Worm (Caenorhabditis elegans) whole organism, young adult: ENCODE measurements around the gene K02C4.5.
A peak's percentile ranks its signal among the peaks of the same experiment; 100 is the strongest.

ENCODE experiments used
- B0035.1 ChIP-seq: sonication (generic microtip); optimal IDR thresholded peaks from 2 replicates; lab custom pipeline; 2016; ENCODE audit warnings: missing genetic modification characterization, mild to moderate bottlenecking, missing compliant biosample characterization, missing genotype, missing genetic modification reagents
- B0261.1 ChIP-seq: sonication (generic microtip); optimal IDR thresholded peaks from 2 replicates; lab custom pipeline; 2016; ENCODE audit warnings: mild to moderate bottlenecking, missing genetic modification characterization, moderate library complexity, missing compliant biosample characterization
- B0336.3 ChIP-seq: fragments of 200-800 bp; sonication (Bioruptor generic); IDR thresholded peaks from 2 replicates; pipeline ENCODE4 v1.3.6; 2022; ENCODE audit warnings: missing genetic modification characterization, missing compliant biosample characterization
- C06A6.2 ChIP-seq: fragments of 200-800 bp; sonication (Bioruptor generic); conservative IDR thresholded peaks from 2 replicates; pipeline ENCODE4 v1.3.6; 2022; ENCODE audit warnings: missing genetic modification characterization, missing compliant biosample characterization
- F10E7.11 ChIP-seq: sonication (generic microtip); optimal IDR thresholded peaks from 2 replicates; lab custom pipeline; 2017; ENCODE audit warnings: mild to moderate bottlenecking, missing genetic modification characterization, moderate library complexity, missing compliant biosample characterization
- F33H1.4 ChIP-seq: fragments of 200-800 bp; sonication (Bioruptor generic); IDR thresholded peaks from 2 replicates; pipeline ENCODE4 v1.3.6; 2022; ENCODE audit warnings: missing genetic modification reagents, missing genetic modification characterization, missing compliant biosample characterization
- F37B4.10 ChIP-seq: fragments of 200-800 bp; sonication (Bioruptor generic); IDR thresholded peaks from 2 replicates; pipeline ENCODE4 v1.3.6; 2022; ENCODE audit warnings: missing genetic modification characterization, missing compliant biosample characterization
- F39B2.1 ChIP-seq: fragments of 200-800 bp; sonication (Bioruptor generic); IDR thresholded peaks from 2 replicates; pipeline ENCODE4 v1.3.6; 2022; ENCODE audit warnings: missing genetic modification reagents, missing genetic modification characterization, missing compliant biosample characterization
- F52B5.7 ChIP-seq: sonication (generic microtip); optimal IDR thresholded peaks from 2 replicates; lab custom pipeline; 2016; ENCODE audit warnings: mild to moderate bottlenecking, missing genetic modification characterization, missing compliant biosample characterization
- F57A8.1 ChIP-seq: fragments of 200-800 bp; sonication (Bioruptor generic); optimal IDR thresholded peaks from 2 replicates; lab custom pipeline; 2018; ENCODE audit warnings: mild to moderate bottlenecking, missing genetic modification characterization, moderate library complexity, missing compliant biosample characterization
- K11D2.4 ChIP-seq: fragments of 200-800 bp; sonication (Bioruptor generic); IDR thresholded peaks from 2 replicates; pipeline ENCODE4 v1.3.6; 2022; ENCODE audit warnings: missing genetic modification reagents, missing genetic modification characterization, missing compliant biosample characterization
- T07F8.4 ChIP-seq: sonication (generic microtip); optimal IDR thresholded peaks from 2 replicates; lab custom pipeline; 2016; ENCODE audit warnings: mild to moderate bottlenecking, missing genetic modification characterization, moderate library complexity, missing compliant biosample characterization
- akir-1 ChIP-seq: fragments of 200-800 bp; sonication (Bioruptor generic); optimal IDR thresholded peaks from 2 replicates; lab custom pipeline; 2018; ENCODE audit warnings: mild to moderate bottlenecking, missing genetic modification characterization, moderate library complexity, missing compliant biosample characterization
- aptf-2 ChIP-seq: fragments of 200-800 bp; sonication (Bioruptor generic); conservative IDR thresholded peaks from 2 replicates; pipeline ENCODE4 v1.3.6; 2022; ENCODE audit warnings: missing genetic modification reagents, missing genetic modification characterization, missing compliant biosample characterization
- bed-1 ChIP-seq: fragments of 200-800 bp; sonication (Bioruptor generic); IDR thresholded peaks from 2 replicates; pipeline ENCODE4 v1.3.6; 2022; ENCODE audit warnings: missing genetic modification reagents, missing genetic modification characterization, missing compliant biosample characterization
- bed-2 ChIP-seq: fragments of 200-800 bp; sonication (Bioruptor generic); IDR thresholded peaks from 2 replicates; pipeline ENCODE4 v1.3.6; 2022; ENCODE audit warnings: missing genetic modification reagents, missing genetic modification characterization, missing compliant biosample characterization
- cebp-2 ChIP-seq: fragments of 200-800 bp; sonication (Bioruptor generic); IDR thresholded peaks from 2 replicates; pipeline ENCODE4 v1.3.6; 2022; ENCODE audit warnings: missing genetic modification characterization, missing compliant biosample characterization
- chd-7 ChIP-seq: sonication (generic microtip); optimal IDR thresholded peaks from 2 replicates; lab custom pipeline; 2016; ENCODE audit warnings: mild to moderate bottlenecking, missing genetic modification characterization, moderate library complexity, missing compliant biosample characterization
- ekl-4 ChIP-seq: fragments of 200-800 bp; sonication (Bioruptor generic); IDR thresholded peaks from 2 replicates; pipeline ENCODE4 v1.3.6; 2022; ENCODE audit warnings: missing genetic modification reagents, missing genetic modification characterization, missing compliant biosample characterization
- gei-17 ChIP-seq: fragments of 200-800 bp; sonication (Bioruptor generic); optimal IDR thresholded peaks from 2 replicates; lab custom pipeline; 2018; ENCODE audit warnings: mild to moderate bottlenecking, missing genetic modification characterization, missing compliant biosample characterization
- hmg-1.2 ChIP-seq: fragments of 200-800 bp; sonication (Bioruptor generic); IDR thresholded peaks from 2 replicates; pipeline ENCODE4 v1.3.6; 2022; ENCODE audit warnings: missing genetic modification reagents, missing genetic modification characterization, missing compliant biosample characterization
- hmg-20 ChIP-seq: fragments of 200-800 bp; sonication (Bioruptor generic); IDR thresholded peaks from 2 replicates; pipeline ENCODE4 v1.3.6; 2022; ENCODE audit warnings: missing genetic modification reagents, missing genetic modification characterization, missing compliant biosample characterization
- lag-1 ChIP-seq: fragments of 200-800 bp; sonication (Bioruptor generic); IDR thresholded peaks from 2 replicates; pipeline ENCODE4 v1.3.6; 2022; ENCODE audit warnings: missing genetic modification reagents, missing genetic modification characterization, missing compliant biosample characterization
- let-607 ChIP-seq, 2 experiments: fragments of 200-800 bp in 1 of 2; sonication (Bioruptor generic) in 1 of 2; sonication (generic microtip) in 1 of 2; optimal IDR thresholded peaks; 2 replicates each; lab custom pipeline; 2016 to 2018; ENCODE audit warnings: mild to moderate bottlenecking in 2 of 2, missing compliant biosample characterization in 2 of 2, missing genetic modification characterization in 2 of 2, moderate library complexity in 2 of 2, missing genotype in 1 of 2
- lin-26 ChIP-seq: fragments of 200-800 bp; sonication (Bioruptor generic); IDR thresholded peaks from 2 replicates; pipeline ENCODE4 v1.3.6; 2022; ENCODE audit warnings: missing genetic modification reagents, missing genetic modification characterization, missing compliant biosample characterization
- lin-40 ChIP-seq: sonication (generic microtip); optimal IDR thresholded peaks from 2 replicates; lab custom pipeline; 2016; ENCODE audit warnings: missing genetic modification characterization, mild to moderate bottlenecking, missing compliant biosample characterization, missing genotype, missing genetic modification reagents
- lsl-1 ChIP-seq: fragments of 200-800 bp; sonication (Bioruptor generic); optimal IDR thresholded peaks from 2 replicates; lab custom pipeline; 2018; ENCODE audit warnings: mild to moderate bottlenecking, missing genetic modification characterization, moderate library complexity, missing compliant biosample characterization
- madf-8 ChIP-seq: fragments of 200-800 bp; sonication (Bioruptor generic); conservative IDR thresholded peaks from 2 replicates; pipeline ENCODE4 v1.3.6; 2022; ENCODE audit warnings: missing genetic modification reagents, missing genetic modification characterization, missing compliant biosample characterization
- mcd-1 ChIP-seq: fragments of 200-800 bp; sonication (Bioruptor generic); IDR thresholded peaks from 2 replicates; pipeline ENCODE4 v1.3.6; 2022; ENCODE audit warnings: missing genetic modification reagents, missing genetic modification characterization, missing compliant biosample characterization
- mel-28 ChIP-seq: sonication (generic microtip); optimal IDR thresholded peaks from 2 replicates; lab custom pipeline; 2016; ENCODE audit warnings: borderline replicate concordance, mild to moderate bottlenecking, missing genetic modification characterization, missing compliant biosample characterization
- mxl-1 ChIP-seq: sonication (generic microtip); optimal IDR thresholded peaks from 2 replicates; lab custom pipeline; 2016; ENCODE audit warnings: missing genetic modification characterization, missing compliant biosample characterization
- nfya-1 ChIP-seq: sonication (generic microtip); optimal IDR thresholded peaks from 2 replicates; lab custom pipeline; 2017; ENCODE audit warnings: antibody characterized with exemption, missing compliant biosample characterization, missing genetic modification characterization, borderline replicate concordance; ENCODE audit not compliant: insufficient read depth
- pbrm-1 ChIP-seq: fragments of 200-800 bp; sonication (Bioruptor generic); IDR thresholded peaks from 2 replicates; pipeline ENCODE4 v1.3.6; 2022; ENCODE audit warnings: missing genetic modification reagents, missing genetic modification characterization, missing compliant biosample characterization
- pha-4 ChIP-seq: fragments of 150-350 bp; sonication (generic microtip); optimal IDR thresholded peaks from 2 replicates; lab custom pipeline; 2014; ENCODE audit warnings: missing biosample characterization, missing genetic modification reagents, missing genetic modification characterization
- rcor-1 ChIP-seq: fragments of 200-800 bp; sonication (Bioruptor generic); IDR thresholded peaks from 2 replicates; pipeline ENCODE4 v1.3.6; 2022; ENCODE audit warnings: missing genetic modification reagents, missing genetic modification characterization, missing compliant biosample characterization
- rec-8 ChIP-seq, 2 experiments: sonication (generic microtip); optimal IDR thresholded peaks; 2 replicates each; lab custom pipeline; 2016; ENCODE audit warnings: mild to moderate bottlenecking in 2 of 2, missing genetic modification characterization in 2 of 2, missing genetic modification reagents in 2 of 2, missing genotype in 2 of 2, missing biosample characterization in 1 of 2, missing compliant biosample characterization in 1 of 2, moderate library complexity in 1 of 2
- repo-1 ChIP-seq: sonication (generic microtip); optimal IDR thresholded peaks from 2 replicates; lab custom pipeline; 2017; ENCODE audit warnings: mild to moderate bottlenecking, missing genetic modification characterization, missing compliant biosample characterization
- rpc-1 ChIP-seq, 2 experiments: fragments of 150-350 bp in 1 of 2; sonication (generic microtip) in 1 of 2; optimal IDR thresholded peaks; 2 replicates each; lab custom pipeline; 2014 to 2018; ENCODE audit warnings: missing biosample characterization in 1 of 2, missing genetic modification characterization in 1 of 2, missing genetic modification reagents in 1 of 2, missing genotype in 1 of 2
- snpc-1.1 ChIP-seq: sonication (generic microtip); optimal IDR thresholded peaks from 2 replicates; lab custom pipeline; 2017; ENCODE audit warnings: missing genetic modification characterization, mild to moderate bottlenecking, missing compliant biosample characterization, antibody characterized with exemption, moderate library complexity, missing genotype, missing genetic modification reagents; ENCODE audit not compliant: insufficient read depth
- snpc-1.3 ChIP-seq: sonication (generic microtip); optimal IDR thresholded peaks from 2 replicates; lab custom pipeline; 2017; ENCODE audit warnings: missing genetic modification characterization, mild to moderate bottlenecking, missing compliant biosample characterization, antibody characterized with exemption, moderate library complexity, missing genotype, missing genetic modification reagents; ENCODE audit not compliant: insufficient read depth
- somi-1 ChIP-seq: fragments of 200-800 bp; sonication (Bioruptor generic); optimal IDR thresholded peaks from 2 replicates; lab custom pipeline; 2018; ENCODE audit warnings: mild to moderate bottlenecking, missing genetic modification characterization, missing compliant biosample characterization
- tbx-9 ChIP-seq: sonication (generic microtip); optimal IDR thresholded peaks from 2 replicates; lab custom pipeline; 2016; ENCODE audit warnings: borderline replicate concordance, missing genetic modification characterization, inconsistent platforms, missing compliant biosample characterization
- tlf-1 ChIP-seq: fragments of 200-800 bp; sonication (Bioruptor generic); optimal IDR thresholded peaks from 2 replicates; lab custom pipeline; 2018; ENCODE audit warnings: mild to moderate bottlenecking, missing genetic modification characterization, missing compliant biosample characterization
- xnd-1 ChIP-seq: sonication (generic microtip); optimal IDR thresholded peaks from 2 replicates; lab custom pipeline; 2016; ENCODE audit warnings: missing genotype, missing genetic modification reagents, missing genetic modification characterization, missing compliant biosample characterization
- ztf-18 ChIP-seq: sonication (generic microtip); optimal IDR thresholded peaks from 2 replicates; lab custom pipeline; 2016; ENCODE audit warnings: missing genotype, mild to moderate bottlenecking, missing genetic modification characterization, missing compliant biosample characterization
- ztf-28 ChIP-seq: fragments of 200-800 bp; sonication (Bioruptor generic); IDR thresholded peaks from 2 replicates; pipeline ENCODE4 v1.3.6; 2022; ENCODE audit warnings: missing genetic modification reagents, missing genetic modification characterization, missing compliant biosample characterization
- ztf-3 ChIP-seq: fragments of 200-800 bp; sonication (Bioruptor generic); optimal IDR thresholded peaks from 2 replicates; lab custom pipeline; 2018; ENCODE audit warnings: mild to moderate bottlenecking, missing genetic modification characterization, missing compliant biosample characterization

Gene K02C4.5

DNA sequence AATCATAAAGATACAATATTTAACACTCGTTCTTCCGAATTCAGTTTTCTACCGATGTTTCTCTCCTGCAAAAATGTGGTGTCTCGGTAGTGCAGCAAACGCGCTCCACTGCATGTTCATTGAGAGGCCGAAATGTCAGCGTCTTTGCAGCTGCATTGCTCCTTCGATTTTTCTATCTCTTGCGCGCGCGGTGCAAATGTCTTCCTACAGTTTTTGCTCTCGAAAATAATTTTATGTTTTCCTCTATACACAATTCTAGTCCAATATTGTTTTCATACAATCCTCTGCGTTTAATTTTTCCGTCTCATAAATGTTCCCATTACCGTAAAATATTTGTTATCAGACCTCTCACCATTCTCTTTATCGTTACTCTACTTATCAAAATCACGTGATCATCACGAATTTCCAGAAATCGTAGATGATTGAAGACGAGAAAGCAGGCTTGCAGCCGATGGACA is 15.9 kb upstream of the K02C4.5 start, which contains the start of gene ufd-2:
Gene ufd-2, plus strand, starts transcription at position 408 of the 458 bp plus-strand sequence.
- no peak for TF ChIP-seq B0261.1 (tag; lab: Kevin White, UChicago)
- TF ChIP-seq bed-2: peak; percentile 73
- TF ChIP-seq F10E7.11 (tag; lab: Kevin White, UChicago): no peak
- peak; percentile 94 for TF ChIP-seq mcd-1 (GFP tag; lab: Robert Waterston, UW)
- no peak for TF ChIP-seq nfya-1 (tag; lab: Kevin White, UChicago)
- no peak for TF ChIP-seq lag-1 (GFP tag; lab: Robert Waterston, UW)
- TF ChIP-seq lin-26 (GFP tag; lab: Robert Waterston, UW): peak; percentile 68; the same call in 1 of the 2 replicates
- no peak for TF ChIP-seq rpc-1 (optimal IDR thresholded peaks at IDR 0.05; lab: Kevin White, UChicago)
- no peak for TF ChIP-seq rpc-1 (tag; optimal IDR thresholded peaks at IDR 0.05; lab: Kevin White, UChicago)
- TF ChIP-seq B0035.1 (tag; lab: Kevin White, UChicago): no peak
- TF ChIP-seq repo-1: no peak
- TF ChIP-seq mel-28 (tag; lab: Kevin White, UChicago): no peak
- TF ChIP-seq madf-8 (GFP tag; lab: Robert Waterston, UW): peak; percentile 53; the same call in 1 of the 2 replicates
- no peak for TF ChIP-seq akir-1 (GFP tag; lab: Kevin White, UChicago)
- no peak for TF ChIP-seq snpc-1.1 (tag; lab: Kevin White, UChicago)
- no peak for TF ChIP-seq K11D2.4 (GFP tag; lab: Robert Waterston, UW)
- no peak for TF ChIP-seq gei-17
- TF ChIP-seq F52B5.7 (tag; lab: Kevin White, UChicago): no peak
- TF ChIP-seq lsl-1 (GFP tag; lab: Kevin White, UChicago): peak; percentile 64
- no peak for TF ChIP-seq F37B4.10
- no peak for TF ChIP-seq snpc-1.3
- no peak for TF ChIP-seq C06A6.2
- TF ChIP-seq aptf-2 (GFP tag; lab: Robert Waterston, UW): no peak
- TF ChIP-seq tlf-1 (GFP tag; lab: Kevin White, UChicago): no peak
- no peak for TF ChIP-seq mxl-1 (tag; lab: Kevin White, UChicago)
- TF ChIP-seq F39B2.1: no peak
- TF ChIP-seq lin-40 (tag; lab: Kevin White, UChicago): peak; percentile 44
- no peak for TF ChIP-seq pha-4 (tag; lab: Kevin White, UChicago)
- no peak; the same call in 1 of the 2 replicates for TF ChIP-seq B0336.3 (GFP tag; lab: Robert Waterston, UW)
- peak; percentile 61; the same call in 1 of the 2 replicates for TF ChIP-seq hmg-1.2 (GFP tag; lab: Robert Waterston, UW)
- no peak for TF ChIP-seq somi-1 (GFP tag; lab: Kevin White, UChicago)
- TF ChIP-seq let-607 (tag; optimal IDR thresholded peaks at IDR 0.05; lab: Kevin White, UChicago): peak in 1 of 2 experiments; percentile 17
- TF ChIP-seq ztf-18 (tag; lab: Kevin White, UChicago): peak; percentile 80
- TF ChIP-seq cebp-2 (GFP tag; lab: Robert Waterston, UW): no peak
- peak; percentile 22 for TF ChIP-seq xnd-1
- TF ChIP-seq T07F8.4 (tag; lab: Kevin White, UChicago): no peak
- TF ChIP-seq tbx-9 (tag; lab: Kevin White, UChicago): no peak
- TF ChIP-seq F33H1.4 (GFP tag; lab: Robert Waterston, UW): no peak; the same call in 1 of the 2 replicates
- no peak for TF ChIP-seq bed-1 (GFP tag; lab: Robert Waterston, UW)
- TF ChIP-seq hmg-20 (GFP tag; lab: Robert Waterston, UW): no peak
- TF ChIP-seq rcor-1 (GFP tag; lab: Robert Waterston, UW): 0 out of 2 replicates have a peak, but pooled peaks have one; percentile 64
- TF ChIP-seq rec-8 (tag; optimal IDR thresholded peaks at IDR 0.05; lab: Kevin White, UChicago): no peak
- TF ChIP-seq ztf-28 (GFP tag; lab: Robert Waterston, UW): no peak
- TF ChIP-seq ekl-4: no peak
- no peak for TF ChIP-seq pbrm-1
- TF ChIP-seq ztf-3 (GFP tag; lab: Kevin White, UChicago): no peak
- no peak for TF ChIP-seq F57A8.1 (GFP tag; lab: Kevin White, UChicago)
- no peak for TF ChIP-seq chd-7
